Fruit fly (Drosophila melanogaster): ENCODE data around the gene CG18476.
A peak's percentile ranks its signal among the peaks of the same experiment; 100 is the strongest.

The CG18476 gene

DNA sequence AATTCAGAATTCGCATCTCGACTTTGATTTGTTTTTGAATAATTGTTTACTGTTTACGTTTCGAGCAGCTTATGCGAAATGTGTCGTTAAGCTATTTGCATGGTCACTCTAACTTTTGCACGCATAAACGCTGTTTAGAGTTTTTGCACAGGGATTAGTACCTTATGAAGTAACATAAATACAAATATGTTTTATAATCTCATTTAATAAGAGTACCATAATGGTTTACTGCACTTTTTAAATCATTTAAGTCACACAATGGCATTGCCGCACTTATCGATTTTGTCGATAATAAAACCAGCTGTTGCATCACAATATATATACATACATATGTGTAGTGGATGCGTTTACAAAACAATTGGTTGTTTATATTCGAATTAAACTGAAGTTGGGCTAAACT lies 51.3 kb downstream of the CG18476 start, which contains the start of the genes CG6813 and CG18764 (continued):
- no peak for TF ChIP-seq prd (optimal IDR thresholded peaks at IDR 0.05)
- no peak for TF ChIP-seq prd (GFP tag; IDR thresholded peaks at IDR 0.05)
- no peak for TF ChIP-seq cas (GFP tag; IDR thresholded peaks at IDR 0.05)
- peak; percentile 38 for TF ChIP-seq pzg (GFP tag; optimal IDR thresholded peaks at IDR 0.05)
- no peak for TF ChIP-seq ac (GFP tag; optimal IDR thresholded peaks at IDR 0.05)
- TF ChIP-seq lilli (GFP tag; optimal IDR thresholded peaks at IDR 0.05): no peak
- TF ChIP-seq row (GFP tag; IDR thresholded peaks at IDR 0.05): peak; percentile 35; the same call in 1 of the 3 replicates
- no peak for TF ChIP-seq CG2129 (GFP tag; IDR thresholded peaks at IDR 0.05; ENCODE audit: partially characterized antibody)
- TF ChIP-seq Doc3 (GFP tag; IDR thresholded peaks at IDR 0.05; ENCODE audit: partially characterized antibody): peak; percentile 26; the same call in 1 of the 3 replicates
- peak; percentile 55 for TF ChIP-seq E2f2 (GFP tag; IDR thresholded peaks at IDR 0.05)
- TF ChIP-seq CG12391 (tag; optimal IDR thresholded peaks at IDR 0.05): no peak
- TF ChIP-seq mld (GFP tag; IDR thresholded peaks at IDR 0.05; ENCODE audit: partially characterized antibody): no peak
- TF ChIP-seq CG12769 (tag; optimal IDR thresholded peaks at IDR 0.05): no peak
- no peak for TF ChIP-seq Nf-YA (GFP tag; IDR thresholded peaks at IDR 0.05)
- no peak for TF ChIP-seq ATbp (GFP tag; optimal IDR thresholded peaks at IDR 0.05)

DNA sequence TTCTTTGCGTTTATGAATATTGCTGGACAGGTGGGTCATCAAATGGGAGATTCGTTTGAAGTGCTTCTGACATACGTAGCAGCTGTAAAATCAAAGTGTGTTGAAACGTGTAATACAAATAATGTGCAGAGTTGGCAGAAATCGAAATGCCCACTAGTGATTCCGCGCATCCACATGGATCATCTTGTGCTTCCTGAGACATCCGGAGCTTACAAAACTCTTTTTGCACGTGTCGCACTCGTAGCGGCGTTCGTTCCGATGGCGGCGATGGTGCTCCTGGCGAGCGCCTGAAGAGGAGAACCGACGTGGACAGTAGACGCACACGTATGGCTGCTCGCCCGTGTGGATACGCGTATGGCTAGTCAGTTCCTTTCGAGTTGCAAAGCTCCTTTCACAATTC lies 52.4 kb downstream of the CG18476 start, which contains the start of gene Zaf1:
Gene Zaf1, minus strand, starts transcription at position 101 of the 400 bp plus-strand sequence.
- TF ChIP-seq zfh2 (GFP tag; optimal IDR thresholded peaks at IDR 0.05) (no peak), H2.0 (GFP tag; IDR thresholded peaks at IDR 0.05) (no peak), CG11085 (GFP tag; IDR thresholded peaks at IDR 0.05) (no peak), CG31441 (GFP tag; IDR thresholded peaks at IDR 0.05) (no peak), lmd (GFP tag; IDR thresholded peaks at IDR 0.05) (no peak), fd3F (GFP tag; optimal IDR thresholded peaks at IDR 0.05) (no peak), org-1 (GFP tag; optimal IDR thresholded peaks at IDR 0.05) (no peak), CG11695 (GFP tag; IDR thresholded peaks at IDR 0.05) (no peak), klu (GFP tag; IDR thresholded peaks at IDR 0.05) (no peak), yki (optimal IDR thresholded peaks at IDR 0.05) (no peak), Xbp1 (GFP tag; optimal IDR thresholded peaks at IDR 0.05) (no peak), CG17385 (GFP tag; optimal IDR thresholded peaks at IDR 0.05) (no peak), HLH4C (GFP tag; IDR thresholded peaks at IDR 0.05; ENCODE audit: partially characterized antibody) (no peak), CG10274 (GFP tag; optimal IDR thresholded peaks at IDR 0.05) (no peak), dmrt11E (tag; optimal IDR thresholded peaks at IDR 0.05) (no peak), tup (GFP tag; optimal IDR thresholded peaks at IDR 0.05) (no peak), Jarid2 (GFP tag; optimal IDR thresholded peaks at IDR 0.05) (no peak)
